Fruit fly (Drosophila melanogaster) whole organism, pupa: ENCODE results near the gene CG42661.

Source experiments
- CG12605 ChIP-seq: fragments of 200-800 bp; sonication (Bioruptor generic); IDR thresholded peaks from 2 replicates; pipeline ENCODE4 v1.3.6; 2022; ENCODE audit warnings: missing biosample characterization, missing genetic modification characterization
- CG34367 ChIP-seq: fragments of 200-800 bp; sonication (Bioruptor generic); optimal IDR thresholded peaks from 2 replicates; lab custom pipeline; 2018; ENCODE audit warnings: missing biosample characterization, mild to moderate bottlenecking, missing genetic modification characterization
- CG8159 ChIP-seq: fragments of 200-800 bp; sonication (Bioruptor generic); optimal IDR thresholded peaks from 3 replicates; lab custom pipeline; 2018; ENCODE audit warnings: missing biosample characterization, mild to moderate bottlenecking, missing genetic modification characterization, moderate library complexity
- EcR ChIP-seq: fragments of 200-800 bp; sonication (Bioruptor generic); optimal IDR thresholded peaks from 3 replicates; lab custom pipeline; 2019; ENCODE audit warnings: missing biosample characterization, missing genetic modification characterization, mild to moderate bottlenecking, moderate library complexity, missing genetic modification reagents

dm6 chr3L:7423517-7423916 is 41.8 kb upstream of the CG42661 start, which contains the start of gene CG42458:
- TF ChIP-seq CG34367 (tag; lab: Kevin White, UChicago) (no peak), CG12605 (GFP tag; lab: Robert Waterston, UW) (no peak), CG8159 (tag; lab: Kevin White, UChicago) (no peak), EcR (no peak)
